Worm (Caenorhabditis elegans) whole organism, L2 larva: ENCODE results near the gene baz-2.

Experiments
- C34F6.9 ChIP-seq: fragments of 150-350 bp; optimal IDR thresholded peaks from 2 replicates; lab custom pipeline; 2014; ENCODE audit warnings: missing biosample characterization, missing genetic modification characterization
- ama-1 ChIP-seq: fragments of 150-350 bp; optimal IDR thresholded peaks from 2 replicates; lab custom pipeline; 2018; ENCODE audit warnings: inconsistent platforms
- ceh-16 ChIP-seq: fragments of 150-350 bp; optimal IDR thresholded peaks from 2 replicates; lab custom pipeline; 2014; ENCODE audit warnings: missing biosample characterization, missing genetic modification characterization
- dmd-4 ChIP-seq: sonication (generic microtip); optimal IDR thresholded peaks from 2 replicates; lab custom pipeline; 2017; ENCODE audit warnings: missing biosample characterization, missing genetic modification characterization
- gmeb-1 ChIP-seq: fragments of 150-350 bp; optimal IDR thresholded peaks from 2 replicates; lab custom pipeline; 2014; ENCODE audit warnings: missing biosample characterization, missing genetic modification characterization
- lin-13 ChIP-seq: fragments of 150-350 bp; optimal IDR thresholded peaks from 2 replicates; lab custom pipeline; 2014; ENCODE audit warnings: missing biosample characterization, missing genetic modification reagents, missing genetic modification characterization
- nhr-11 ChIP-seq: fragments of 150-350 bp; optimal IDR thresholded peaks from 2 replicates; lab custom pipeline; 2014; ENCODE audit warnings: missing biosample characterization, missing genetic modification characterization
- zag-1 ChIP-seq: fragments of 150-350 bp; optimal IDR thresholded peaks from 2 replicates; lab custom pipeline; 2014; ENCODE audit warnings: missing biosample characterization, missing genetic modification characterization
- ztf-1 ChIP-seq: fragments of 200-800 bp; sonication (Bioruptor generic); conservative IDR thresholded peaks from 2 replicates; pipeline ENCODE4 v1.3.6; 2022; ENCODE audit warnings: missing genetic modification characterization, missing compliant biosample characterization

ce11 chrIII:7645075-7645474, 10.8 kb downstream of the baz-2 start:
- TF ChIP-seq ztf-1 (GFP tag; lab: Robert Waterston, UW) = no peak
- no peak for TF ChIP-seq lin-13
- TF ChIP-seq dmd-4 (tag; lab: Kevin White, UChicago) = no peak
- no peak for TF ChIP-seq C34F6.9 (tag; lab: Kevin White, UChicago)
- TF ChIP-seq gmeb-1 (tag; lab: Kevin White, UChicago) = no peak
- no peak for TF ChIP-seq zag-1 (tag; lab: Kevin White, UChicago)
- no peak for TF ChIP-seq ama-1
- peak; percentile 95 for TF ChIP-seq ceh-16
- TF ChIP-seq nhr-11 (tag; lab: Kevin White, UChicago) = no peak
